Worm (Caenorhabditis elegans): Measurements from ENCODE around the gene gfi-3.
A peak's percentile ranks its signal among the peaks of the same experiment; 100 is the strongest.

Gene gfi-3

ce11 chrX:14507992-14508391 is 27.6 kb downstream of the gfi-3 start (continued):
- TF ChIP-seq gei-8 (GFP tag; optimal IDR thresholded peaks at IDR 0.05) = no peak
- no peak for TF ChIP-seq nhr-10 (tag; optimal IDR thresholded peaks at IDR 0.05)
- TF ChIP-seq snpc-4 (tag; optimal IDR thresholded peaks at IDR 0.05) = no peak
- no peak for TF ChIP-seq fkh-10 (GFP tag; optimal IDR thresholded peaks at IDR 0.05)
- TF ChIP-seq daf-12 (tag; optimal IDR thresholded peaks at IDR 0.05) = no peak

ce11 chrX:14508823-14509259 is 28.5 kb downstream of the gfi-3 start:
- TF ChIP-seq hlh-30 (tag; optimal IDR thresholded peaks at IDR 0.05; ENCODE audit: insufficient read depth) (peak; percentile 69), dve-1 (tag; optimal IDR thresholded peaks at IDR 0.05; ENCODE audit: insufficient read depth) (peak; percentile 45), daf-16 (GFP tag; optimal IDR thresholded peaks at IDR 0.05) (peak in 1 of 2 experiments; percentile 30), daf-16 (tag; optimal IDR thresholded peaks at IDR 0.05) (no peak), unc-62 (GFP tag; optimal IDR thresholded peaks at IDR 0.05 in 1 of 2) (peak in 1 of 2 experiments; percentile 100), unc-62 (tag; optimal IDR thresholded peaks at IDR 0.05) (no peak), mdl-1 (tag; optimal IDR thresholded peaks at IDR 0.05) (peak in 1 of 2 experiments; percentile 61), nhr-48 (tag; optimal IDR thresholded peaks at IDR 0.05) (peak; percentile 39), lin-38 (GFP tag; IDR thresholded peaks at IDR 0.05) (no peak), mep-1 (tag; optimal IDR thresholded peaks at IDR 0.05) (peak; percentile 2), dmd-6 (GFP tag; IDR thresholded peaks at IDR 0.05) (peak; percentile 74), hlh-11 (tag; optimal IDR thresholded peaks at IDR 0.05) (peak; percentile 86), unc-130 (GFP tag; optimal IDR thresholded peaks at IDR 0.05) (no peak), T20F7.1 (GFP tag; optimal IDR thresholded peaks at IDR 0.05) (no peak), tra-1 (GFP tag; IDR thresholded peaks at IDR 0.05) (peak; percentile 70), egl-43 (GFP tag; IDR thresholded peaks at IDR 0.05) (no peak), ceh-82 (tag; optimal IDR thresholded peaks at IDR 0.05) (no peak), ama-1 (optimal IDR thresholded peaks at IDR 0.05) (no peak), nhr-28 (tag; optimal IDR thresholded peaks at IDR 0.05) (peak; percentile 89), nhr-77 (tag; optimal IDR thresholded peaks at IDR 0.05) (peak; percentile 17), dpl-1 (GFP tag; optimal IDR thresholded peaks at IDR 0.05) (peak; percentile 20), egl-27 (tag; optimal IDR thresholded peaks at IDR 0.05) (no peak), lsy-2 (tag; optimal IDR thresholded peaks at IDR 0.05) (peak in 1 of 2 experiments; percentile 43), pqm-1 (tag; optimal IDR thresholded peaks at IDR 0.05) (no peak), zip-11 (GFP tag; IDR thresholded peaks at IDR 0.05) (no peak), arid-1 (GFP tag; conservative IDR thresholded peaks at IDR 0.05) (no peak), hif-1 (tag; optimal IDR thresholded peaks at IDR 0.05) (peak in 1 of 2 experiments; percentile 7), nhr-11 (tag; optimal IDR thresholded peaks at IDR 0.05) (peak; percentile 83), nhr-25 (tag; optimal IDR thresholded peaks at IDR 0.05; ENCODE audit: borderline replicate concordance, insufficient read depth) (no peak), mxl-3 (GFP tag; optimal IDR thresholded peaks at IDR 0.05) (peak; percentile 70)

ce11 chrX:14510358-14510757 is 30.0 kb downstream of the gfi-3 start:
- TF ChIP-seq dmd-6 (GFP tag; IDR thresholded peaks at IDR 0.05) = no peak
- TF ChIP-seq zip-2 (tag; optimal IDR thresholded peaks at IDR 0.05) = peak; percentile 93
- no peak for TF ChIP-seq egl-27 (tag; optimal IDR thresholded peaks at IDR 0.05)

ce11 chrX:14512817-14513216 is 32.4 kb downstream of the gfi-3 start, which contains the start of gene fbxa-141:
Gene fbxa-141 (minus strand): TSS chrX:14512917.
- TF ChIP-seq fos-1 (tag; optimal IDR thresholded peaks at IDR 0.05) = no peak
- TF ChIP-seq ceh-62 (tag; optimal IDR thresholded peaks at IDR 0.05) = no peak
- no peak for TF ChIP-seq daf-16 (GFP tag; optimal IDR thresholded peaks at IDR 0.05)
- TF ChIP-seq daf-16 (tag; optimal IDR thresholded peaks at IDR 0.05) = peak; percentile 17
- TF ChIP-seq nhr-28 (tag; optimal IDR thresholded peaks at IDR 0.05) = no peak
- peak in 1 of 2 experiments; percentile 9 for TF ChIP-seq unc-62 (GFP tag; optimal IDR thresholded peaks at IDR 0.05 in 1 of 2)
- no peak for TF ChIP-seq unc-62 (tag; optimal IDR thresholded peaks at IDR 0.05)
- TF ChIP-seq gei-8 (GFP tag; optimal IDR thresholded peaks at IDR 0.05) = no peak
- no peak for TF ChIP-seq duxl-1 (tag; optimal IDR thresholded peaks at IDR 0.05; ENCODE audit: poor library complexity)

Data from whole organism, L4 larva.